Worm (Caenorhabditis elegans) whole organism, dauer: ENCODE data around the gene zig-10.

ENCODE experiments used
- unc-62 ChIP-seq: sonication (generic microtip); optimal IDR thresholded peaks from 2 replicates; lab custom pipeline; 2017; ENCODE audit warnings: missing biosample characterization, missing genetic modification reagents, missing genetic modification characterization

Gene zig-10

ce11 chrII:6398406-6398805, at the start of gene zig-10:
zig-10 (plus strand) TSS chrII:6398706.
- no peak for TF ChIP-seq unc-62 (GFP tag; lab: Kevin White, UChicago)

ce11 chrII:6349968-6350367, 48.5 kb upstream of the zig-10 start:
- no peak for TF ChIP-seq unc-62 (GFP tag; lab: Kevin White, UChicago)

ce11 chrII:6351887-6352286, 46.6 kb upstream of the zig-10 start, which contains the start of gene C32D5.10:
C32D5.10 (minus strand) TSS chrII:6351987.
- TF ChIP-seq unc-62 (GFP tag; lab: Kevin White, UChicago): no peak

- TF ChIP-seq unc-62 (GFP tag; lab: Kevin White, UChicago): no peak
Measured at ce11 chrII:6355396-6356346, 42.8 kb upstream of the zig-10 start, which contains the start of gene C32D5.11. C32D5.11 (minus strand) TSS chrII:6355446.

- no peak for TF ChIP-seq unc-62 (GFP tag; lab: Kevin White, UChicago)
Measured at ce11 chrII:6358232-6358631, 40.3 kb upstream of the zig-10 start.

- TF ChIP-seq unc-62 (GFP tag; lab: Kevin White, UChicago): no peak
Measured at ce11 chrII:6358905-6359304, 39.6 kb upstream of the zig-10 start, which contains the start of gene C32D5.12. C32D5.12 (minus strand) TSS chrII:6359005.

- TF ChIP-seq unc-62 (GFP tag; lab: Kevin White, UChicago): no peak
Measured at ce11 chrII:6360822-6361221, 37.7 kb upstream of the zig-10 start, which contains the start of gene K10B2.4. K10B2.4 (minus strand) TSS chrII:6360959.

- TF ChIP-seq unc-62 (GFP tag; lab: Kevin White, UChicago): no peak
Measured at ce11 chrII:6365237-6365815, 33.2 kb upstream of the zig-10 start, which contains the start of the genes ani-2 and clec-88. ani-2 (minus strand) TSS chrII:6365367. clec-88 (plus strand) TSS chrII:6365722.

ce11 chrII:6366696-6367095, 31.8 kb upstream of the zig-10 start, which contains the start of gene ctsa-4.1:
ctsa-4.1 (plus strand) TSS chrII:6366996.
- no peak for TF ChIP-seq unc-62 (GFP tag; lab: Kevin White, UChicago)

- no peak for TF ChIP-seq unc-62 (GFP tag; lab: Kevin White, UChicago)
Measured at ce11 chrII:6370110-6370509, 28.4 kb upstream of the zig-10 start.

- TF ChIP-seq unc-62 (GFP tag; lab: Kevin White, UChicago): no peak
Measured at ce11 chrII:6371003-6371402, 27.5 kb upstream of the zig-10 start, which contains the start of gene lin-23. lin-23 (plus strand) TSS chrII:6371303.

ce11 chrII:6373361-6373760, 25.1 kb upstream of the zig-10 start:
- TF ChIP-seq unc-62 (GFP tag; lab: Kevin White, UChicago): no peak

ce11 chrII:6374646-6375045, 23.9 kb upstream of the zig-10 start:
- no peak for TF ChIP-seq unc-62 (GFP tag; lab: Kevin White, UChicago)

ce11 chrII:6376693-6377092, 21.8 kb upstream of the zig-10 start:
- TF ChIP-seq unc-62 (GFP tag; lab: Kevin White, UChicago): no peak

ce11 chrII:6377381-6377948, 21.0 kb upstream of the zig-10 start:
- no peak for TF ChIP-seq unc-62 (GFP tag; lab: Kevin White, UChicago)
